Fruit fly (Drosophila melanogaster) whole organism, embryonic: ENCODE measurements around the gene CG2962.

ENCODE experiments used
- Aef1 ChIP-seq: fragments of 200-800 bp; sonication (Bioruptor generic); IDR thresholded peaks from 3 replicates; pipeline ENCODE4 v1.3.6; 2022; ENCODE audit warnings: missing biosample characterization, missing genetic modification characterization
- Atf-2 ChIP-seq: fragments of 200-800 bp; sonication (Bioruptor generic); optimal IDR thresholded peaks from 2 replicates; lab custom pipeline; 2016; ENCODE audit warnings: missing biosample characterization, missing genetic modification characterization
- Awh ChIP-seq: fragments of 200-800 bp; sonication (Bioruptor generic); IDR thresholded peaks from 2 replicates; pipeline ENCODE4, ENCODE4 v1.3.6; 2022; ENCODE audit warnings: missing biosample characterization, missing genetic modification characterization
- Bdp1 ChIP-seq: fragments of 200-800 bp; sonication (Bioruptor generic); optimal IDR thresholded peaks from 3 replicates; lab custom pipeline; 2016; ENCODE audit warnings: missing biosample characterization, missing genetic modification characterization
- Bteb2 ChIP-seq: fragments of 200-800 bp; sonication (Bioruptor generic); optimal IDR thresholded peaks from 2 replicates; lab custom pipeline; 2016; ENCODE audit warnings: missing biosample characterization, missing genetic modification characterization
- CG1024 ChIP-seq: fragments of 200-800 bp; sonication (Bioruptor generic); IDR thresholded peaks from 2 replicates; pipeline ENCODE4 v1.3.6; 2022; ENCODE audit warnings: missing biosample characterization, missing genetic modification characterization
- CG10462 ChIP-seq: fragments of 200-800 bp; sonication (Bioruptor generic); optimal IDR thresholded peaks from 2 replicates; lab custom pipeline; 2016; ENCODE audit warnings: missing biosample characterization, missing genetic modification characterization
- CG12155 ChIP-seq: fragments of 200-800 bp; sonication (Bioruptor generic); optimal IDR thresholded peaks from 3 replicates; lab custom pipeline; 2016; ENCODE audit warnings: missing biosample characterization, missing genetic modification characterization
- CG12659 ChIP-seq: fragments of 200-800 bp; sonication (Bioruptor generic); optimal IDR thresholded peaks from 3 replicates; lab custom pipeline; 2017; ENCODE audit warnings: mild to moderate bottlenecking, missing biosample characterization, missing genetic modification reagents, missing genetic modification characterization
- CG14050 ChIP-seq: fragments of 200-800 bp; sonication (Bioruptor generic); IDR thresholded peaks from 3 replicates; pipeline ENCODE4 v1.3.6; 2022; ENCODE audit warnings: missing biosample characterization, missing genetic modification characterization
- CG14860 ChIP-seq: fragments of 200-800 bp; sonication (Bioruptor generic); IDR thresholded peaks from 3 replicates; pipeline ENCODE4 v1.3.6; 2022; ENCODE audit warnings: missing biosample characterization, missing genetic modification characterization; ENCODE audit not compliant: partially characterized antibody
- CG17359 ChIP-seq: fragments of 200-800 bp; sonication (Bioruptor generic); optimal IDR thresholded peaks from 3 replicates; lab custom pipeline; 2018; ENCODE audit warnings: missing biosample characterization, mild to moderate bottlenecking, missing genetic modification characterization, moderate library complexity
- CG2678 ChIP-seq: fragments of 200-800 bp; sonication (Bioruptor generic); optimal IDR thresholded peaks from 3 replicates; lab custom pipeline; 2019; ENCODE audit warnings: missing biosample characterization, mild to moderate bottlenecking, missing genetic modification characterization, moderate library complexity
- CG2875 ChIP-seq: fragments of 200-800 bp; sonication (Bioruptor generic); optimal IDR thresholded peaks from 2 replicates; lab custom pipeline; 2017; ENCODE audit warnings: missing biosample characterization, mild to moderate bottlenecking, missing genetic modification characterization, missing genetic modification reagents
- CG2889 ChIP-seq: fragments of 200-800 bp; sonication (Bioruptor generic); IDR thresholded peaks from 3 replicates; pipeline ENCODE4 v1.3.6; 2022; ENCODE audit warnings: missing biosample characterization, missing genetic modification characterization
- CG31224 ChIP-seq: fragments of 200-800 bp; sonication (Bioruptor generic); IDR thresholded peaks from 2 replicates; pipeline ENCODE4 v1.3.6; 2022; ENCODE audit warnings: missing biosample characterization, missing genetic modification characterization
- CG3281 ChIP-seq: fragments of 200-800 bp; sonication (Bioruptor generic); optimal IDR thresholded peaks from 3 replicates; lab custom pipeline; 2017; ENCODE audit warnings: missing biosample characterization, mild to moderate bottlenecking, missing genetic modification characterization
- CG3407 ChIP-seq: fragments of 200-800 bp; sonication (Bioruptor generic); optimal IDR thresholded peaks from 2 replicates; lab custom pipeline; 2018; ENCODE audit warnings: missing biosample characterization, mild to moderate bottlenecking, missing genetic modification characterization
- CG4404 ChIP-seq: fragments of 200-800 bp; sonication (Bioruptor generic); IDR thresholded peaks from 2 replicates; pipeline ENCODE4 v1.3.6; 2022; ENCODE audit warnings: missing biosample characterization, missing genetic modification characterization
- CG7372 ChIP-seq: fragments of 200-800 bp; sonication (Bioruptor generic); IDR thresholded peaks from 2 replicates; pipeline ENCODE4 v1.3.6; 2022; ENCODE audit warnings: missing biosample characterization, missing genetic modification characterization
- CG8089 ChIP-seq: fragments of 200-800 bp; sonication (Bioruptor generic); optimal IDR thresholded peaks from 3 replicates; lab custom pipeline; 2016; ENCODE audit warnings: missing biosample characterization, missing genetic modification characterization
- CTCF ChIP-seq: fragments of 200-800 bp; sonication (Bioruptor generic); optimal IDR thresholded peaks from 2 replicates; lab custom pipeline; 2017; ENCODE audit warnings: missing biosample characterization, mild to moderate bottlenecking, missing genetic modification characterization, moderate library complexity
- Chrac-16 ChIP-seq: fragments of 200-800 bp; sonication (Bioruptor generic); optimal IDR thresholded peaks from 3 replicates; lab custom pipeline; 2016; ENCODE audit warnings: missing biosample characterization, missing genetic modification characterization
- CoRest ChIP-seq: fragments of 200-800 bp; sonication (Bioruptor generic); optimal IDR thresholded peaks from 3 replicates; lab custom pipeline; 2018; ENCODE audit warnings: missing biosample characterization, mild to moderate bottlenecking, missing genetic modification characterization, moderate library complexity
- D ChIP-seq, 2 experiments: fragments of 200-800 bp in 1 of 2; fragments of >200 bp in 1 of 2; sonication (Bioruptor generic) in 1 of 2; optimal IDR thresholded peaks; 2 replicates in 1 of 2; 3 replicates in 1 of 2; lab custom pipeline; 2017; ENCODE audit warnings: mild to moderate bottlenecking in 1 of 2, missing biosample characterization in 1 of 2, missing genetic modification characterization in 1 of 2, missing genetic modification reagents in 1 of 2
- Drgx ChIP-seq: fragments of 200-800 bp; sonication (Bioruptor generic); IDR thresholded peaks from 2 replicates; pipeline ENCODE4 v1.3.6; 2022; ENCODE audit warnings: missing biosample characterization, missing genetic modification characterization
- Ets65A ChIP-seq: fragments of 200-800 bp; sonication (Bioruptor generic); peaks from one replicate; lab custom pipeline; 2016; ENCODE audit warnings: missing biosample characterization, missing genetic modification characterization
- Hr78 ChIP-seq, 2 experiments: fragments of 200-800 bp in 1 of 2; fragments of >200 bp in 1 of 2; sonication (Bioruptor generic) in 1 of 2; optimal IDR thresholded peaks; 2 replicates each; lab custom pipeline; 2017 to 2019; ENCODE audit warnings: missing biosample characterization in 2 of 2, missing genetic modification characterization in 2 of 2, mild to moderate bottlenecking in 1 of 2, moderate library complexity in 1 of 2
- Hsf ChIP-seq: fragments of 200-800 bp; sonication (Bioruptor generic); optimal IDR thresholded peaks from 3 replicates; lab custom pipeline; 2016; ENCODE audit warnings: missing biosample characterization, missing genetic modification characterization
- Meics ChIP-seq: fragments of 200-800 bp; sonication (Bioruptor generic); optimal IDR thresholded peaks from 2 replicates; lab custom pipeline; 2017; ENCODE audit warnings: missing biosample characterization, mild to moderate bottlenecking, missing genetic modification characterization
- Nf-YB ChIP-seq: fragments of 200-800 bp; sonication (Bioruptor generic); optimal IDR thresholded peaks from 3 replicates; lab custom pipeline; 2019; ENCODE audit warnings: missing biosample characterization, mild to moderate bottlenecking, missing genetic modification characterization, moderate library complexity
- abd-A ChIP-seq: fragments of 200-800 bp; sonication (Bioruptor generic); optimal IDR thresholded peaks from 3 replicates; lab custom pipeline; 2019; ENCODE audit warnings: missing biosample characterization, mild to moderate bottlenecking, missing genetic modification characterization, moderate library complexity
- ara ChIP-seq: fragments of 200-800 bp; sonication (Bioruptor generic); IDR thresholded peaks from 2 replicates; pipeline ENCODE4 v1.3.6; 2022; ENCODE audit warnings: missing biosample characterization, missing genetic modification characterization
- fd64A ChIP-seq: fragments of 200-800 bp; sonication (Bioruptor generic); optimal IDR thresholded peaks from 3 replicates; lab custom pipeline; 2018; ENCODE audit warnings: missing biosample characterization, mild to moderate bottlenecking, missing genetic modification characterization
- gcm ChIP-seq: fragments of 200-800 bp; sonication (Bioruptor generic); optimal IDR thresholded peaks from 2 replicates; lab custom pipeline; 2019; ENCODE audit warnings: missing biosample characterization, mild to moderate bottlenecking, missing genetic modification characterization, moderate library complexity
- grau ChIP-seq: fragments of 200-800 bp; optimal IDR thresholded peaks from 3 replicates; lab custom pipeline; 2019; ENCODE audit warnings: missing biosample characterization, mild to moderate bottlenecking, missing genetic modification characterization, moderate library complexity
- grn ChIP-seq: fragments of 200-800 bp; sonication (Bioruptor generic); optimal IDR thresholded peaks from 3 replicates; lab custom pipeline; 2017; ENCODE audit warnings: missing biosample characterization, missing genetic modification characterization
- h ChIP-seq: fragments of >200 bp; optimal IDR thresholded peaks from 2 replicates; lab custom pipeline; 2017
- hbn ChIP-seq: fragments of 200-800 bp; sonication (Bioruptor generic); IDR thresholded peaks from 2 replicates; pipeline ENCODE4 v1.3.6; 2022; ENCODE audit warnings: missing biosample characterization, missing genetic modification characterization; ENCODE audit not compliant: partially characterized antibody
- her ChIP-seq: fragments of 200-800 bp; sonication (Bioruptor generic); optimal IDR thresholded peaks from 2 replicates; lab custom pipeline; 2016; ENCODE audit warnings: missing biosample characterization, missing genetic modification characterization
- insv ChIP-seq, 2 experiments: fragments of 200-800 bp; sonication (Bioruptor generic); optimal IDR thresholded peaks; 3 replicates each; lab custom pipeline; 2016 to 2018; ENCODE audit warnings: missing biosample characterization in 2 of 2, missing genetic modification characterization in 2 of 2
- lola ChIP-seq, 3 experiments: fragments of >200 bp in 2 of 3; fragments of 200-800 bp in 1 of 3; sonication (Bioruptor generic) in 1 of 3; optimal IDR thresholded peaks; 2 replicates each; lab custom pipeline; 2017 to 2019; ENCODE audit warnings: missing biosample characterization in 3 of 3, missing genetic modification characterization in 3 of 3, mild to moderate bottlenecking in 1 of 3, moderate library complexity in 1 of 3
- nom ChIP-seq: fragments of 200-800 bp; sonication (Bioruptor generic); optimal IDR thresholded peaks from 2 replicates; lab custom pipeline; 2017; ENCODE audit warnings: missing biosample characterization, missing genetic modification characterization, mild to moderate bottlenecking, moderate library complexity, missing genetic modification reagents
- sd ChIP-seq: fragments of 200-800 bp; sonication (Bioruptor generic); optimal IDR thresholded peaks from 3 replicates; lab custom pipeline; 2018; ENCODE audit warnings: missing biosample characterization, mild to moderate bottlenecking, missing genetic modification characterization, moderate library complexity
- sens ChIP-seq: fragments of 200-800 bp; sonication (Bioruptor generic); peaks from one replicate; lab custom pipeline; 2016; ENCODE audit warnings: missing biosample characterization, missing genetic modification characterization
- sima ChIP-seq: fragments of 200-800 bp; sonication (Bioruptor generic); optimal IDR thresholded peaks from 2 replicates; lab custom pipeline; 2016; ENCODE audit warnings: missing biosample characterization, missing genetic modification characterization
- stwl ChIP-seq: fragments of 200-800 bp; sonication (Bioruptor generic); optimal IDR thresholded peaks from 3 replicates; lab custom pipeline; 2018; ENCODE audit warnings: missing biosample characterization, mild to moderate bottlenecking, missing genetic modification characterization, moderate library complexity
- sug ChIP-seq: fragments of 200-800 bp; optimal IDR thresholded peaks from 2 replicates; lab custom pipeline; 2019; ENCODE audit warnings: missing biosample characterization, mild to moderate bottlenecking, missing genetic modification characterization, moderate library complexity
- tap ChIP-seq: fragments of 200-800 bp; optimal IDR thresholded peaks from 3 replicates; lab custom pipeline; 2019; ENCODE audit warnings: missing biosample characterization, mild to moderate bottlenecking, missing genetic modification characterization, moderate library complexity
- tna ChIP-seq: fragments of 200-800 bp; sonication (Bioruptor generic); IDR thresholded peaks from 2 replicates; pipeline ENCODE4 v1.3.6; 2022; ENCODE audit warnings: missing biosample characterization, missing genetic modification characterization; ENCODE audit not compliant: partially characterized antibody

CG2962 gene

dm6 chrX:10184355-10185058, 31.9 kb downstream of the CG2962 start (continued):
- TF ChIP-seq her (GFP tag; lab: Kevin White, UChicago) (no peak), CG12659 (GFP tag; lab: Kevin White, UChicago) (peak; percentile 34), nom (GFP tag; lab: Kevin White, UChicago) (no peak), sima (GFP tag; lab: Kevin White, UChicago) (no peak), sug (no peak), CG12155 (GFP tag; lab: Kevin White, UChicago) (peak; percentile 14), Meics (GFP tag; lab: Kevin White, UChicago) (peak; percentile 72), Hsf (GFP tag; lab: Kevin White, UChicago) (no peak), Hr78 (GFP tag; optimal IDR thresholded peaks at IDR 0.05; lab: Kevin White, UChicago) (no peak), CG31224 (GFP tag; lab: Robert Waterston, UW) (peak; percentile 49; the same call in 1 of the 2 replicates), CG10462 (no peak), h (no peak), Ets65A (GFP tag; lab: Kevin White, UChicago) (peak; percentile 27), gcm (GFP tag; lab: Kevin White, UChicago) (no peak), Nf-YB (GFP tag; lab: Kevin White, UChicago) (no peak), stwl (tag; lab: Kevin White, UChicago) (no peak), grau (peak; percentile 61), grn (no peak), CoRest (peak; percentile 22), Atf-2 (GFP tag; lab: Kevin White, UChicago) (no peak), Drgx (peak; percentile 74), tap (tag; lab: Kevin White, UChicago) (no peak), hbn (GFP tag; lab: Robert Waterston, UW) (no peak), ara (GFP tag; lab: Robert Waterston, UW) (no peak), Awh (GFP tag; lab: Robert Waterston, UW) (0 out of 2 replicates have a peak, but pooled peaks have one; percentile 30), CG4404 (GFP tag; lab: Robert Waterston, UW) (peak; percentile 51), CG3281 (GFP tag; lab: Kevin White, UChicago) (peak; percentile 64), fd64A (GFP tag; lab: Kevin White, UChicago) (no peak), tna (no peak), CG2889 (GFP tag; lab: Robert Waterston, UW) (peak; percentile 47; the same call in 1 of the 3 replicates), CG17359 (tag; lab: Kevin White, UChicago) (no peak), sd (tag; lab: Kevin White, UChicago) (no peak), insv (GFP tag; optimal IDR thresholded peaks at IDR 0.05; lab: Kevin White, UChicago) (no peak), Aef1 (peak; percentile 56), CG3407 (GFP tag; lab: Kevin White, UChicago) (no peak), CG14860 (GFP tag; lab: Robert Waterston, UW) (no peak), CG1024 (GFP tag; lab: Robert Waterston, UW) (no peak), CG14050 (GFP tag; lab: Robert Waterston, UW) (no peak), CG8089 (no peak), D (optimal IDR thresholded peaks at IDR 0.05; lab: Kevin White, UChicago) (no peak), D (GFP tag; optimal IDR thresholded peaks at IDR 0.05; lab: Kevin White, UChicago) (peak; percentile 0), sens (GFP tag; lab: Kevin White, UChicago) (no peak), CG2678 (tag; lab: Kevin White, UChicago) (peak; percentile 72), Bteb2 (no peak), Bdp1 (GFP tag; lab: Kevin White, UChicago) (no peak), lola (GFP tag; optimal IDR thresholded peaks at IDR 0.05; lab: Kevin White, UChicago) (no peak), CG7372 (GFP tag; lab: Robert Waterston, UW) (peak; percentile 43; the same call in 1 of the 2 replicates), Chrac-16 (GFP tag; lab: Kevin White, UChicago) (no peak), abd-A (peak; percentile 74), CG2875 (GFP tag; lab: Kevin White, UChicago) (no peak), CTCF (GFP tag; lab: Kevin White, UChicago) (no peak)
